Worm (Caenorhabditis elegans): ENCODE data around the gene clec-254.

- TF ChIP-seq unc-62 (GFP tag; optimal IDR thresholded peaks at IDR 0.05) (no peak), ztf-11 (tag; optimal IDR thresholded peaks at IDR 0.05) (no peak), ceh-16 (tag; optimal IDR thresholded peaks at IDR 0.05) (no peak), skn-1 (tag; optimal IDR thresholded peaks at IDR 0.05) (no peak), elt-3 (tag; optimal IDR thresholded peaks at IDR 0.05) (no peak), egl-27 (tag; optimal IDR thresholded peaks at IDR 0.05) (no peak)
These were observed 47.8 kb upstream of the clec-254 start, which contains the start of gene C54E10.11 for ce11 chrV:18802077-18802476.

Data from whole organism, L3 larva.